Fruit fly (Drosophila melanogaster) whole organism, wandering third instar larva: Measurements from ENCODE around the gene fwd.

Experiments
- foxo ChIP-seq, 2 experiments: fragments of 200-800 bp; sonication (Bioruptor generic); optimal IDR thresholded peaks; 2 replicates in 1 of 2; 3 replicates in 1 of 2; lab custom pipeline; 2016 to 2017; ENCODE audit warnings: missing biosample characterization in 2 of 2, missing genetic modification characterization in 2 of 2
- fru ChIP-seq: fragments of 200-800 bp; sonication (Bioruptor generic); optimal IDR thresholded peaks from 3 replicates; lab custom pipeline; 2016; ENCODE audit warnings: missing biosample characterization, mild to moderate bottlenecking, missing genetic modification characterization
- pan ChIP-seq: fragments of >200 bp; optimal IDR thresholded peaks from 2 replicates; lab custom pipeline; 2017
- psq ChIP-seq: fragments of 200-800 bp; sonication (Bioruptor generic); optimal IDR thresholded peaks from 3 replicates; lab custom pipeline; 2017; ENCODE audit warnings: missing biosample characterization, mild to moderate bottlenecking, missing genetic modification characterization, moderate library complexity
- rgr ChIP-seq: fragments of 200-800 bp; sonication (Bioruptor generic); optimal IDR thresholded peaks from 3 replicates; lab custom pipeline; 2016; ENCODE audit warnings: missing biosample characterization, mild to moderate bottlenecking, missing genetic modification characterization
- sage ChIP-seq: fragments of 200-800 bp; sonication (Bioruptor generic); optimal IDR thresholded peaks from 2 replicates; lab custom pipeline; 2016; ENCODE audit warnings: missing biosample characterization, mild to moderate bottlenecking, missing genetic modification characterization
- usp ChIP-seq: fragments of >200 bp; optimal IDR thresholded peaks from 2 replicates; lab custom pipeline; 2017; ENCODE audit warnings: missing biosample characterization, missing genetic modification characterization

dm6 chr3L:265808-266207 is 53.9 kb downstream of the fwd start, which contains the start of gene CG34263:
- TF ChIP-seq sage (GFP tag; lab: Kevin White, UChicago): no peak
- no peak for TF ChIP-seq psq (GFP tag; lab: Kevin White, UChicago)
- no peak for TF ChIP-seq fru (GFP tag; lab: Kevin White, UChicago)
- TF ChIP-seq pan (lab: Kevin White, UChicago): no peak
- no peak for TF ChIP-seq foxo (GFP tag; optimal IDR thresholded peaks at IDR 0.05; lab: Kevin White, UChicago)
- TF ChIP-seq usp (GFP tag; lab: Kevin White, UChicago): no peak
- TF ChIP-seq rgr: no peak
